Worm (Caenorhabditis elegans) whole organism, L1 larva: Measurements from ENCODE around the gene M02D8.5.

Experiments
- ama-1 ChIP-seq: fragments of 150-350 bp; optimal IDR thresholded peaks from 2 replicates; lab custom pipeline; 2014
- ceh-88 ChIP-seq: fragments of 200-800 bp; sonication (Bioruptor generic); IDR thresholded peaks from 2 replicates; pipeline ENCODE4 v1.3.6; 2022; ENCODE audit warnings: missing genetic modification characterization, missing compliant biosample characterization
- egl-27 ChIP-seq, 2 experiments: fragments of 150-350 bp in 1 of 2; sonication (generic microtip); optimal IDR thresholded peaks; 3 replicates each; lab custom pipeline; 2017 to 2018; ENCODE audit warnings: missing biosample characterization in 2 of 2, missing genetic modification characterization in 2 of 2, missing genetic modification reagents in 2 of 2
- nhr-77 ChIP-seq: fragments of 150-350 bp; optimal IDR thresholded peaks from 2 replicates; lab custom pipeline; 2014; ENCODE audit warnings: missing biosample characterization, missing genetic modification characterization
- sptf-1 ChIP-seq: fragments of 150-350 bp; optimal IDR thresholded peaks from 2 replicates; lab custom pipeline; 2014; ENCODE audit warnings: missing biosample characterization, missing genetic modification characterization
- tlp-1 ChIP-seq: fragments of 150-350 bp; optimal IDR thresholded peaks from 2 replicates; lab custom pipeline; 2014; ENCODE audit warnings: missing biosample characterization, missing genetic modification characterization
- unc-98 ChIP-seq: fragments of 200-800 bp; sonication (Bioruptor generic); IDR thresholded peaks from 2 replicates; pipeline ENCODE4 v1.3.6; 2022; ENCODE audit warnings: missing genetic modification characterization, missing compliant biosample characterization

ce11 chrX:8761497-8761896, at the start of gene M02D8.5:
- TF ChIP-seq ama-1 (lab: Kevin White, UChicago) (no peak), nhr-77 (no peak), sptf-1 (tag; lab: Kevin White, UChicago) (no peak), ceh-88 (GFP tag; lab: Robert Waterston, UW) (no peak), egl-27 (tag; optimal IDR thresholded peaks at IDR 0.05; lab: Kevin White, UChicago) (no peak), unc-98 (no peak), tlp-1 (tag; lab: Kevin White, UChicago) (no peak)
